Comparison of ENCODE assay signal across 1 fruit fly cellular context in the genomic region with DNA sequence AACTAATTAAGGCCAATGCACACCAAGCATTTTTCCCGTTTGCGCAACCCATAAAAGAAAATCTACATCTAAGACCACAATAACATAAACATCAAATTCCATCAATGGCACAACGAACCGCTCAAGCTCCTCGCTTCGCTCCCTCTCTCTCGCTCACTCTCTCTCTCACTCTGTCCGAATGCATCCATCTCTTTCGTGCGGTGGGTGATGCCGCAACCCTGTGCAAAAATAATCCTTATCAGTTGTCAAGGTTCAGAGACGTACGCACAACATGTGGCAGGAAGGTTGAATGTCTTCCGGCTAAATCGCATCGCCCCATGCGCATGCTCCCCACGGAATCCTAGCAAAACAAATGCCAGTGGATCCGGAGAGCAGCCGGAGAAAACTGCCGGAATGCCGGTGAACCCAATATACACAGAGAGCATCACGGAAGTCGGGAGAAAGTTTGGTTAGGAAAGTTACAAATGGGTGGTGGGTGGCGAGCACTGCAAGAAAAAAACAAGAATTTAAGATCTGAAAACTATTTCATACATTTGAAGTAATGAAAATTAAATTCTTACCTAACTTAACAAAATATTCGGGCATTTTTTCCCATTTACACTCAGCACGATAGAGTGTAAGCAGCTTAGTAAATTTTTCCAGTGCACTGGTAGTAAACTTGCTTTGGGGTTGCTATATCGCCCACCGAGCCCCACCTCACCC.
TF ChIP-seq lines count a peak whose summit lies in the region.

No protein-coding gene starts in this region.

TF ChIP-seq in whole organism, embryonic, 481 proteins besides CTCF, POLR2A, EP300 and RAD21 (continued from another document and continues in another):
- no peak for TF ChIP-seq lbe (GFP tag; optimal IDR thresholded peaks at IDR 0.05; lab: Kevin White, UChicago)
- no peak for TF ChIP-seq BEAF-32 (GFP tag; optimal IDR thresholded peaks at IDR 0.05; lab: Kevin White, UChicago)
- peak; percentile 73 for TF ChIP-seq Adf1 (GFP tag; IDR thresholded peaks at IDR 0.05; lab: Robert Waterston, UW)
- TF ChIP-seq ken (GFP tag; IDR thresholded peaks at IDR 0.05; lab: Robert Waterston, UW), result peak; percentile 94
- peak; percentile 85 for TF ChIP-seq CG5180 (GFP tag; optimal IDR thresholded peaks at IDR 0.05; lab: Kevin White, UChicago)
- TF ChIP-seq luna (GFP tag; optimal IDR thresholded peaks at IDR 0.05; lab: Kevin White, UChicago), result peak; percentile 61
- TF ChIP-seq fd96Cb (tag; optimal IDR thresholded peaks at IDR 0.05; lab: Kevin White, UChicago), result peak; percentile 91
- peak; percentile 95 for TF ChIP-seq ranshi (GFP tag; IDR thresholded peaks at IDR 0.05; lab: Robert Waterston, UW)
- peak; percentile 77; the same call in 2 of the 3 replicates for TF ChIP-seq jigr1 (GFP tag; IDR thresholded peaks at IDR 0.05; lab: Robert Waterston, UW)
- TF ChIP-seq insv (GFP tag; optimal IDR thresholded peaks at IDR 0.05; lab: Kevin White, UChicago), result peak in 1 of 2 experiments; percentile 58
- peak; percentile 79 for TF ChIP-seq CG30431 (GFP tag; optimal IDR thresholded peaks at IDR 0.05; lab: Kevin White, UChicago)
- no peak for TF ChIP-seq CG15479 (GFP tag; optimal IDR thresholded peaks at IDR 0.05; lab: Kevin White, UChicago)
- no peak for TF ChIP-seq CG30020 (tag; optimal IDR thresholded peaks at IDR 0.05; lab: Kevin White, UChicago)
- TF ChIP-seq CG9215 (GFP tag; IDR thresholded peaks at IDR 0.05; lab: Robert Waterston, UW), result peak; percentile 93
- peak; percentile 94 for TF ChIP-seq CG11247 (GFP tag; IDR thresholded peaks at IDR 0.05; lab: Robert Waterston, UW)
- peak; percentile 92 for TF ChIP-seq nmo (GFP tag; optimal IDR thresholded peaks at IDR 0.05; lab: Kevin White, UChicago)
- peak; percentile 53 for TF ChIP-seq Sry-δ (GFP tag; optimal IDR thresholded peaks at IDR 0.05; lab: Kevin White, UChicago)
- peak; percentile 90 for TF ChIP-seq CG9727 (GFP tag; optimal IDR thresholded peaks at IDR 0.05; lab: Kevin White, UChicago)
- peak; percentile 73 for TF ChIP-seq twi (tag; optimal IDR thresholded peaks at IDR 0.05; lab: Kevin White, UChicago)
- TF ChIP-seq CG10543 (GFP tag; optimal IDR thresholded peaks at IDR 0.05; lab: Kevin White, UChicago), result peak; percentile 90
- peak; percentile 88 for TF ChIP-seq HLH54F (GFP tag; optimal IDR thresholded peaks at IDR 0.05; lab: Kevin White, UChicago)
- TF ChIP-seq D (optimal IDR thresholded peaks at IDR 0.05; lab: Kevin White, UChicago), result no peak
- TF ChIP-seq D (GFP tag; optimal IDR thresholded peaks at IDR 0.05; lab: Kevin White, UChicago), result peak; percentile 88
- peak; percentile 90 for TF ChIP-seq oc (tag; optimal IDR thresholded peaks at IDR 0.05; lab: Kevin White, UChicago)
- TF ChIP-seq CG7357 (GFP tag; IDR thresholded peaks at IDR 0.05; lab: Robert Waterston, UW), result peak; percentile 90
- no peak for TF ChIP-seq Sin3A (optimal IDR thresholded peaks at IDR 0.05; lab: Kevin White, UChicago)
- no peak for TF ChIP-seq HLH4C (GFP tag; IDR thresholded peaks at IDR 0.05; lab: Robert Waterston, UW; ENCODE audit: partially characterized antibody)
- peak; percentile 90 for TF ChIP-seq dimm (GFP tag; IDR thresholded peaks at IDR 0.05; lab: Robert Waterston, UW)
- peak; percentile 96 for TF ChIP-seq CG3281 (GFP tag; optimal IDR thresholded peaks at IDR 0.05; lab: Kevin White, UChicago)
- no peak for TF ChIP-seq CG13287 (GFP tag; IDR thresholded peaks at IDR 0.05; lab: Robert Waterston, UW; ENCODE audit: partially characterized antibody)
- peak; percentile 96 for TF ChIP-seq sob (GFP tag; IDR thresholded peaks at IDR 0.05; lab: Robert Waterston, UW)
- TF ChIP-seq zen2 (GFP tag; IDR thresholded peaks at IDR 0.05; lab: Robert Waterston, UW; ENCODE audit: partially characterized antibody), result no peak
- peak; percentile 95 for TF ChIP-seq CG13424 (tag; optimal IDR thresholded peaks at IDR 0.05; lab: Kevin White, UChicago)
- peak; percentile 88 for TF ChIP-seq CG1792 (GFP tag; optimal IDR thresholded peaks at IDR 0.05; lab: Kevin White, UChicago)
- peak; percentile 93 for TF ChIP-seq CG18619 (GFP tag; optimal IDR thresholded peaks at IDR 0.05; lab: Kevin White, UChicago)
- TF ChIP-seq CG15073 (GFP tag; optimal IDR thresholded peaks at IDR 0.05; lab: Kevin White, UChicago), result peak; percentile 19
- peak; percentile 96 for TF ChIP-seq mam (GFP tag; optimal IDR thresholded peaks at IDR 0.05; lab: Kevin White, UChicago)
- peak; percentile 95 for TF ChIP-seq Xbp1 (GFP tag; optimal IDR thresholded peaks at IDR 0.05; lab: Kevin White, UChicago)
- peak; percentile 39 for TF ChIP-seq CG7271 (tag; optimal IDR thresholded peaks at IDR 0.05; lab: Kevin White, UChicago)
- peak; percentile 59; the same call in 1 of the 2 replicates for TF ChIP-seq Dip2 (GFP tag; IDR thresholded peaks at IDR 0.05; lab: Robert Waterston, UW)
- TF ChIP-seq CG1647 (GFP tag; optimal IDR thresholded peaks at IDR 0.05; lab: Kevin White, UChicago), result peak; percentile 49
- TF ChIP-seq Dfd (GFP tag; optimal IDR thresholded peaks at IDR 0.05; lab: Kevin White, UChicago), result no peak
- no peak for TF ChIP-seq unc-4 (GFP tag; IDR thresholded peaks at IDR 0.05; lab: Robert Waterston, UW; ENCODE audit: partially characterized antibody)
- TF ChIP-seq tll (GFP tag; optimal IDR thresholded peaks at IDR 0.05; lab: Kevin White, UChicago), result no peak
- peak; percentile 93 for TF ChIP-seq CG12219 (GFP tag; optimal IDR thresholded peaks at IDR 0.05; lab: Kevin White, UChicago)
- peak; percentile 61 for TF ChIP-seq CG7928 (GFP tag; optimal IDR thresholded peaks at IDR 0.05; lab: Kevin White, UChicago)
- TF ChIP-seq gem (tag; optimal IDR thresholded peaks at IDR 0.05; lab: Kevin White, UChicago), result peak; percentile 95
- peak; percentile 79 for TF ChIP-seq CG16779 (GFP tag; IDR thresholded peaks at IDR 0.05; lab: Robert Waterston, UW)
- no peak for TF ChIP-seq CG7745 (tag; optimal IDR thresholded peaks at IDR 0.05; lab: Kevin White, UChicago)
- TF ChIP-seq Atf-2 (GFP tag; optimal IDR thresholded peaks at IDR 0.05; lab: Kevin White, UChicago), result peak; percentile 71
- peak; percentile 97 for TF ChIP-seq CG7556 (GFP tag; optimal IDR thresholded peaks at IDR 0.05; lab: Kevin White, UChicago)
- TF ChIP-seq Eip74EF (GFP tag; optimal IDR thresholded peaks at IDR 0.05; lab: Kevin White, UChicago), result peak in 1 of 2 experiments; percentile 81
- TF ChIP-seq wek (GFP tag; optimal IDR thresholded peaks at IDR 0.05; lab: Kevin White, UChicago), result peak; percentile 70
- TF ChIP-seq btn (GFP tag; optimal IDR thresholded peaks at IDR 0.05; lab: Kevin White, UChicago), result peak; percentile 67
- TF ChIP-seq CG6254 (GFP tag; optimal IDR thresholded peaks at IDR 0.05; lab: Kevin White, UChicago), result peak; percentile 76
- peak; percentile 90 for TF ChIP-seq wor (GFP tag; IDR thresholded peaks at IDR 0.05; lab: Robert Waterston, UW)
- TF ChIP-seq CG17612 (GFP tag; IDR thresholded peaks at IDR 0.05; lab: Robert Waterston, UW), result peak; percentile 90
- peak; percentile 78 for TF ChIP-seq CG10274 (GFP tag; optimal IDR thresholded peaks at IDR 0.05; lab: Kevin White, UChicago)
- peak; percentile 75 for TF ChIP-seq CG8281 (tag; optimal IDR thresholded peaks at IDR 0.05; lab: Kevin White, UChicago)
- peak; percentile 80 for TF ChIP-seq CG6654 (GFP tag; optimal IDR thresholded peaks at IDR 0.05; lab: Kevin White, UChicago)
- TF ChIP-seq CG12391 (tag; optimal IDR thresholded peaks at IDR 0.05; lab: Kevin White, UChicago), result peak; percentile 92
- no peak for TF ChIP-seq cg (GFP tag; optimal IDR thresholded peaks at IDR 0.05; lab: Kevin White, UChicago)
- TF ChIP-seq Dip3 (GFP tag; optimal IDR thresholded peaks at IDR 0.05; lab: Kevin White, UChicago), result peak; percentile 82
- TF ChIP-seq row (GFP tag; IDR thresholded peaks at IDR 0.05; lab: Robert Waterston, UW), result peak; percentile 98
- TF ChIP-seq Nf-YC (tag; optimal IDR thresholded peaks at IDR 0.05; lab: Kevin White, UChicago), result peak; percentile 73
- TF ChIP-seq ro (GFP tag; IDR thresholded peaks at IDR 0.05; lab: Robert Waterston, UW), result peak; percentile 51; the same call in 1 of the 2 replicates
- TF ChIP-seq zen (tag; optimal IDR thresholded peaks at IDR 0.05; lab: Kevin White, UChicago), result peak; percentile 71
- no peak for TF ChIP-seq Stat92E (GFP tag; optimal IDR thresholded peaks at IDR 0.05; lab: Kevin White, UChicago)
- peak; percentile 86 for TF ChIP-seq fu2 (GFP tag; optimal IDR thresholded peaks at IDR 0.05; lab: Kevin White, UChicago)
- no peak for TF ChIP-seq prd (optimal IDR thresholded peaks at IDR 0.05; lab: Kevin White, UChicago)
- TF ChIP-seq prd (GFP tag; IDR thresholded peaks at IDR 0.05; lab: Robert Waterston, UW), result peak; percentile 95
- peak; percentile 96 for TF ChIP-seq dysf (GFP tag; IDR thresholded peaks at IDR 0.05; lab: Robert Waterston, UW)
- peak; percentile 60 for TF ChIP-seq CG1832 (GFP tag; optimal IDR thresholded peaks at IDR 0.05; lab: Kevin White, UChicago)
- TF ChIP-seq disco-r (GFP tag; optimal IDR thresholded peaks at IDR 0.05; lab: Kevin White, UChicago), result peak; percentile 76
- TF ChIP-seq CG18262 (tag; optimal IDR thresholded peaks at IDR 0.05; lab: Kevin White, UChicago), result peak; percentile 80
- peak; percentile 90 for TF ChIP-seq CG11723 (GFP tag; optimal IDR thresholded peaks at IDR 0.05; lab: Kevin White, UChicago)
- TF ChIP-seq CG1529 (GFP tag; optimal IDR thresholded peaks at IDR 0.05; lab: Kevin White, UChicago), result peak; percentile 85
- TF ChIP-seq CG42726 (GFP tag; IDR thresholded peaks at IDR 0.05; lab: Robert Waterston, UW; ENCODE audit: partially characterized antibody), result no peak
- peak; percentile 80 for TF ChIP-seq CG13123 (GFP tag; optimal IDR thresholded peaks at IDR 0.05; lab: Kevin White, UChicago)
- TF ChIP-seq pum (GFP tag; optimal IDR thresholded peaks at IDR 0.05; lab: Kevin White, UChicago), result peak; percentile 81
- peak; percentile 85 for TF ChIP-seq croc (GFP tag; conservative IDR thresholded peaks at IDR 0.05; lab: Robert Waterston, UW)
- TF ChIP-seq ab (GFP tag; optimal IDR thresholded peaks at IDR 0.05; lab: Kevin White, UChicago), result peak; percentile 76
- TF ChIP-seq al (GFP tag; IDR thresholded peaks at IDR 0.05; lab: Robert Waterston, UW), result peak; percentile 89
- TF ChIP-seq CG14050 (GFP tag; IDR thresholded peaks at IDR 0.05; lab: Robert Waterston, UW), result peak; percentile 92
- TF ChIP-seq gsb (GFP tag; IDR thresholded peaks at IDR 0.05; lab: Robert Waterston, UW), result peak; percentile 90
- peak; percentile 67 for TF ChIP-seq HmgD (GFP tag; optimal IDR thresholded peaks at IDR 0.05; lab: Kevin White, UChicago)
- no peak for TF ChIP-seq Scr (GFP tag; IDR thresholded peaks at IDR 0.05; lab: Robert Waterston, UW; ENCODE audit: partially characterized antibody)
- TF ChIP-seq gfzf (GFP tag; optimal IDR thresholded peaks at IDR 0.05; lab: Kevin White, UChicago), result no peak
- TF ChIP-seq CG11504 (tag; optimal IDR thresholded peaks at IDR 0.05; lab: Kevin White, UChicago), result peak; percentile 94
- no peak for TF ChIP-seq CG8478 (optimal IDR thresholded peaks at IDR 0.05; lab: Kevin White, UChicago)
- peak; percentile 51 for TF ChIP-seq CG3995 (GFP tag; optimal IDR thresholded peaks at IDR 0.05; lab: Kevin White, UChicago)
- TF ChIP-seq Blimp-1 (GFP tag; optimal IDR thresholded peaks at IDR 0.05; lab: Kevin White, UChicago), result peak; percentile 88
- TF ChIP-seq run (tag; optimal IDR thresholded peaks at IDR 0.05; lab: Kevin White, UChicago), result peak; percentile 73
- TF ChIP-seq CG3163 (GFP tag; optimal IDR thresholded peaks at IDR 0.05; lab: Kevin White, UChicago), result peak; percentile 65
- peak; percentile 68 for TF ChIP-seq aop (GFP tag; IDR thresholded peaks at IDR 0.05; lab: Robert Waterston, UW)
- TF ChIP-seq jumu (GFP tag; optimal IDR thresholded peaks at IDR 0.05; lab: Kevin White, UChicago), result peak; percentile 84
- TF ChIP-seq ap (GFP tag; IDR thresholded peaks at IDR 0.05; lab: Robert Waterston, UW), result peak; percentile 88
- no peak for TF ChIP-seq CG2129 (GFP tag; IDR thresholded peaks at IDR 0.05; lab: Robert Waterston, UW; ENCODE audit: partially characterized antibody)
- peak; percentile 78 for TF ChIP-seq Hey (tag; optimal IDR thresholded peaks at IDR 0.05; lab: Kevin White, UChicago)
- peak; percentile 82 for TF ChIP-seq dati (GFP tag; IDR thresholded peaks at IDR 0.05; lab: Robert Waterston, UW)
- TF ChIP-seq ind (GFP tag; optimal IDR thresholded peaks at IDR 0.05; lab: Kevin White, UChicago), result peak; percentile 95
- TF ChIP-seq exex (tag; optimal IDR thresholded peaks at IDR 0.05; lab: Kevin White, UChicago), result peak; percentile 76
- TF ChIP-seq esg (GFP tag; conservative IDR thresholded peaks at IDR 0.05; lab: Robert Waterston, UW), result peak; percentile 95
- TF ChIP-seq trem (tag; optimal IDR thresholded peaks at IDR 0.05; lab: Kevin White, UChicago), result peak; percentile 56
- peak; percentile 53 for TF ChIP-seq CG4360 (GFP tag; IDR thresholded peaks at IDR 0.05; lab: Robert Waterston, UW)
- TF ChIP-seq CG8924 (tag; optimal IDR thresholded peaks at IDR 0.05; lab: Kevin White, UChicago), result peak; percentile 93
- peak; percentile 93 for TF ChIP-seq grau (tag; optimal IDR thresholded peaks at IDR 0.05; lab: Kevin White, UChicago)
- peak; percentile 96 for TF ChIP-seq BtbVII (GFP tag; optimal IDR thresholded peaks at IDR 0.05; lab: Kevin White, UChicago)
- peak; percentile 52 for TF ChIP-seq CG7987 (GFP tag; optimal IDR thresholded peaks at IDR 0.05; lab: Kevin White, UChicago)
- TF ChIP-seq CG31388 (GFP tag; optimal IDR thresholded peaks at IDR 0.05; lab: Kevin White, UChicago), result peak; percentile 75
- peak; percentile 94 for TF ChIP-seq CG7786 (GFP tag; optimal IDR thresholded peaks at IDR 0.05; lab: Kevin White, UChicago)
- peak; percentile 74 for TF ChIP-seq CG17802 (tag; optimal IDR thresholded peaks at IDR 0.05; lab: Kevin White, UChicago)
- TF ChIP-seq Mad (GFP tag; optimal IDR thresholded peaks at IDR 0.05; lab: Kevin White, UChicago), result peak; percentile 73
- TF ChIP-seq Bteb2 (GFP tag; optimal IDR thresholded peaks at IDR 0.05; lab: Kevin White, UChicago), result peak; percentile 79
- peak; percentile 79; the same call in 1 of the 2 replicates for TF ChIP-seq ham (GFP tag; IDR thresholded peaks at IDR 0.05; lab: Robert Waterston, UW)
- TF ChIP-seq CG10209 (GFP tag; optimal IDR thresholded peaks at IDR 0.05; lab: Kevin White, UChicago), result peak; percentile 94
- peak; percentile 91 for TF ChIP-seq Antp (GFP tag; optimal IDR thresholded peaks at IDR 0.05; lab: Kevin White, UChicago)
- peak; percentile 61 for TF ChIP-seq grn (GFP tag; optimal IDR thresholded peaks at IDR 0.05; lab: Kevin White, UChicago)
- TF ChIP-seq az2 (GFP tag; optimal IDR thresholded peaks at IDR 0.05; lab: Kevin White, UChicago), result peak; percentile 90
- peak; percentile 93 for TF ChIP-seq CG15514 (GFP tag; optimal IDR thresholded peaks at IDR 0.05; lab: Kevin White, UChicago)
- peak; percentile 72 for TF ChIP-seq CG11696 (GFP tag; IDR thresholded peaks at IDR 0.05; lab: Robert Waterston, UW)
- TF ChIP-seq CG6813 (GFP tag; optimal IDR thresholded peaks at IDR 0.05; lab: Kevin White, UChicago), result peak; percentile 95
